Worm (Caenorhabditis elegans): ENCODE data around the gene C34H4.2.
A peak's percentile ranks its signal among the peaks of the same experiment; 100 is the strongest.

The C34H4.2 gene

DNA sequence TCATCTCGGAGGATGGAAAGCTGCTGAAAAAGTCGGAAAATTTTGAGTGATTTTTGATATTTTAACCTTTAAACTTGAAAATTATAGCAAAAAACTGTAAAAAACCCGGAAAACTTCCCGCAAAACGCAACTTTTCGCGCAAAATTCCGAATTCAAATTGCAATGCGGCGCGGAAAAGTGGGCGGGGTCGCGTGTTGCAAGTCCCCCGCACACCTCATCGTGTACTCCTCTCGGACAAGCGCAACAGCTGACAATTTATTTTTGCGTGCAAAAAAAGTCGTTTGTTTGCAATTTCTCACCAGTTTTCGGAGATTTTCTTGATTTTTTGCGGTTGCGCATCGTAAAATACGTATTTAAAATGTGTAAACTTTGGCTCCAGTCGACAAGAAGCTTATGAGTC lies 42.2 kb downstream of the C34H4.2 start, which contains the start of gene npp-8 (continued):
- TF ChIP-seq sma-9 (GFP tag; optimal IDR thresholded peaks at IDR 0.05) = no peak
- no peak for TF ChIP-seq sma-9 (tag; optimal IDR thresholded peaks at IDR 0.05)
- TF ChIP-seq elt-3 (tag; optimal IDR thresholded peaks at IDR 0.05) = no peak
- peak; percentile 48 for TF ChIP-seq zag-1 (tag; optimal IDR thresholded peaks at IDR 0.05)
- TF ChIP-seq ztf-11 (tag; optimal IDR thresholded peaks at IDR 0.05) = peak; percentile 34
- peak; percentile 14 for TF ChIP-seq blmp-1 (tag; optimal IDR thresholded peaks at IDR 0.05; ENCODE audit: insufficient read depth)
- peak; percentile 6 for TF ChIP-seq skn-1 (tag; optimal IDR thresholded peaks at IDR 0.05)
- no peak for TF ChIP-seq nhr-23 (tag; optimal IDR thresholded peaks at IDR 0.05)
- peak; percentile 95 for TF ChIP-seq unc-55 (GFP tag; optimal IDR thresholded peaks at IDR 0.05)
- TF ChIP-seq nhr-10 (tag; optimal IDR thresholded peaks at IDR 0.05) = no peak
- TF ChIP-seq fos-1 (tag; optimal IDR thresholded peaks at IDR 0.05) = peak; percentile 59
- peak; percentile 89 for TF ChIP-seq mab-5 (tag; optimal IDR thresholded peaks at IDR 0.05)
- peak; percentile 80 for TF ChIP-seq crh-2 (tag; optimal IDR thresholded peaks at IDR 0.05)
- peak; percentile 74 for TF ChIP-seq C34F6.9 (tag; optimal IDR thresholded peaks at IDR 0.05)
- TF ChIP-seq peb-1 (tag; optimal IDR thresholded peaks at IDR 0.05) = no peak

DNA sequence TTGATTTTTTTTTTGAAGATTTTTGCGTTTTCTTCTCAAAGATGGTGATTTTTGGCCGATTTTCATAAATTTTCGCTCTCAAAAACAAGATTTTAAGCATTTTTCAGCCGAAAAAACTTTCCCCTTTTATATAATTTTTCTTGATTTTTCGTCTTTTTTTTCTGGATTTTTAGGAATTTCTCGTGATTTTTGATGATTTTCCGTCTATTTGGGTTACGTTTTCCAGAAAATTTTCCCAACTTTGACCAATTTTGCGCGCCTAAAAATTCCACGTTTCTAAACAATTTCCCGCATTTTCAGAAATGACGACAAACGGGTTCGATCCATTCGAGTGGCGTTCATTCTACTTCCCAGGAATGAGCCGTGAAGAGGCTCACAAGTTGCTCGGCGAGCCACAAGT lies 43.5 kb downstream of the C34H4.2 start, which contains the start of gene ced-2:
Gene ced-2, plus strand, starts transcription at position 301 of the 400 bp plus-strand sequence.
- TF ChIP-seq blmp-1 (tag; optimal IDR thresholded peaks at IDR 0.05; ENCODE audit: insufficient read depth) (no peak), lin-39 (tag; optimal IDR thresholded peaks at IDR 0.05) (no peak), fos-1 (tag; optimal IDR thresholded peaks at IDR 0.05) (no peak)

DNA sequence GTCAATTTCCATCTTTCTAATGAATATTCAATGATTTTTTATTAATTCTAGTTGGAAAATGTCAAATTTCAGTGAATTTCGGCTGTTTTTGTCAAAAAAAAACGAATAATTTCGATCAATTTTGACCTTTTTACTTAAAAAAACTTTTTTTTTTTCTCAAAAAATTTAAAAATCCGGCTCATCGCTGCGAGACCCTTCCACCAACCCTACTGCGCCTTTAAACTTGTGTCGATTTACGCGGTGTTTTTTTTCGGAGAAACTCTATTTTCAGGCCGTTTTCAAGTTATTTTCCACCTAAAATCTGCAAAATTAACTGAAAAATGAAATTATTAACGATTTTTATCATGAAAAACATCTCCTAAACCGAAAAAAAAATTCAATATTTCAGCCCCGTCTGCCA lies 47.2 kb downstream of the C34H4.2 start:
- TF ChIP-seq R02D3.7 (tag; optimal IDR thresholded peaks at IDR 0.05) (no peak), nhr-11 (tag; optimal IDR thresholded peaks at IDR 0.05) (no peak), lin-39 (tag; optimal IDR thresholded peaks at IDR 0.05) (no peak), gmeb-1 (tag; optimal IDR thresholded peaks at IDR 0.05) (no peak), fos-1 (tag; optimal IDR thresholded peaks at IDR 0.05) (no peak), crh-2 (tag; optimal IDR thresholded peaks at IDR 0.05) (no peak), lin-13 (GFP tag; optimal IDR thresholded peaks at IDR 0.05) (no peak), nhr-12 (tag; optimal IDR thresholded peaks at IDR 0.05) (no peak)

DNA sequence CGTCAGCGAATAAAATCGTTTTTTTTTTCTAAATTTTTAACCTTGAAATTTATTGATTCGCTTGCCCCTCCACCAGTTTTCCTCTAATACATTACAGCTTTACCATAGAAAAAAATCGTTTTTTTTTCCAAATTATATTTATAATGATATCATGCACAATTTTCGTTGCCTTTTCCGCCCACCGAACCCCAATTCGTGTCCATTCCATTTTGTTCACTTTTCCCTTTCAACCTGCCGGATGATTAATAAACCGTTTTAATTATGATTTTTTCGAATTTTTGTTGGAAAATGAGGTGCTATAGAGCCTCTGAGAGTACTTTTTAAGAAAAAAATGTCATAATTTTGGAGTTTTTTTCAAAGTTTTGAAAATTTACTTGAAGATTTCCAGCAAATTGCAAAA lies 47.8 kb downstream of the C34H4.2 start, which contains the start of gene set-23:
Gene set-23, plus strand, starts transcription at position 301 of the 400 bp plus-strand sequence.
- TF ChIP-seq sma-3 (GFP tag; optimal IDR thresholded peaks at IDR 0.05) = no peak
- TF ChIP-seq lin-39 (tag; optimal IDR thresholded peaks at IDR 0.05) = no peak
- no peak for TF ChIP-seq ceh-82 (tag; optimal IDR thresholded peaks at IDR 0.05)
- TF ChIP-seq sem-4 (tag; optimal IDR thresholded peaks at IDR 0.05) = no peak
- TF ChIP-seq lin-13 (GFP tag; optimal IDR thresholded peaks at IDR 0.05) = no peak
- no peak for TF ChIP-seq lsy-2 (tag; optimal IDR thresholded peaks at IDR 0.05)
- no peak for TF ChIP-seq nhr-129 (tag; optimal IDR thresholded peaks at IDR 0.05)
- TF ChIP-seq alr-1 (tag; optimal IDR thresholded peaks at IDR 0.05) = no peak
- TF ChIP-seq ama-1 (optimal IDR thresholded peaks at IDR 0.05) = no peak
- TF ChIP-seq nhr-10 (tag; optimal IDR thresholded peaks at IDR 0.05) = no peak
- TF ChIP-seq elt-3 (tag; optimal IDR thresholded peaks at IDR 0.05) = no peak
- TF ChIP-seq nhr-23 (tag; optimal IDR thresholded peaks at IDR 0.05) = no peak
- no peak for TF ChIP-seq nhr-237 (tag; optimal IDR thresholded peaks at IDR 0.05)
- TF ChIP-seq dmd-4 (tag; optimal IDR thresholded peaks at IDR 0.05) = no peak
- no peak for TF ChIP-seq ceh-16 (tag; optimal IDR thresholded peaks at IDR 0.05)

DNA sequence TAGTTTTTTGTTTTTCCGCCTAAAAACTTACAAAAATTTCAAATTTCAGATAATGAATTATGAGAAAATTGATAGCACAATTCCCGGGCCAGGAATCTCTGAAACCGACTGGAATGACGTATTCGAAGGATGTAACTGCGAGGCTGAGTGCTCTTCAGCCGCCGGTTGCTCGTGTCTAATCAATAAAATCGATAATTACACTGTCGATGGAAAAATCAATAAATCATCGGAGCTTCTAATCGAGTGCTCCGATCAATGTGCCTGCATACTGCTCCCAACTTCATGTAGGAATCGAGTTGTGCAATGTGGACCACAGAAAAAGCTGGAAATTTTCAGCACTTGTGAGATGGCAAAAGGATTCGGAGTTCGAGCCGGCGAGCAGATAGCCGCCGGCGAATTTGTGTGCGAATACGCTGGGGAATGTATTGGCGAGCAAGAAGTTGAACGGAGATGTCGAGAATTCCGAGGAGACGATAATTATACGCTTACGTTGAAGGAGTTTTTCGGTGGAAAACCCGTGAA lies 49.4 kb downstream of the C34H4.2 start:
- TF ChIP-seq zag-1 (tag; optimal IDR thresholded peaks at IDR 0.05) (no peak), nhr-77 (tag; optimal IDR thresholded peaks at IDR 0.05) (no peak), ztf-4 (tag; optimal IDR thresholded peaks at IDR 0.05) (no peak), egl-27 (tag; optimal IDR thresholded peaks at IDR 0.05) (no peak), nhr-12 (tag; optimal IDR thresholded peaks at IDR 0.05) (no peak), nhr-237 (tag; optimal IDR thresholded peaks at IDR 0.05) (no peak), snpc-4 (tag; optimal IDR thresholded peaks at IDR 0.05) (no peak), skn-1 (tag; optimal IDR thresholded peaks at IDR 0.05) (no peak), ceh-16 (tag; optimal IDR thresholded peaks at IDR 0.05) (no peak), nhr-129 (tag; optimal IDR thresholded peaks at IDR 0.05) (no peak), nhr-25 (tag; optimal IDR thresholded peaks at IDR 0.05) (no peak), mdl-1 (tag; optimal IDR thresholded peaks at IDR 0.05) (no peak), nhr-11 (tag; optimal IDR thresholded peaks at IDR 0.05) (no peak), nhr-10 (tag; optimal IDR thresholded peaks at IDR 0.05) (no peak), elt-1 (tag; optimal IDR thresholded peaks at IDR 0.05) (no peak), sma-3 (GFP tag; optimal IDR thresholded peaks at IDR 0.05) (no peak), unc-55 (GFP tag; optimal IDR thresholded peaks at IDR 0.05) (no peak), C34F6.9 (tag; optimal IDR thresholded peaks at IDR 0.05) (no peak)

Data from whole organism, L2 larva.